Fruit fly (Drosophila melanogaster) whole organism, embryonic: ENCODE measurements around the gene CG7985.
A peak's percentile ranks its signal among the peaks of the same experiment; 100 is the strongest.

Source experiments
- Ada2b ChIP-seq: fragments of 200-800 bp; sonication (Bioruptor generic); IDR thresholded peaks from 2 replicates; pipeline ENCODE4 v1.3.6; 2022; ENCODE audit warnings: missing biosample characterization, missing genetic modification characterization
- Awh ChIP-seq: fragments of 200-800 bp; sonication (Bioruptor generic); IDR thresholded peaks from 2 replicates; pipeline ENCODE4, ENCODE4 v1.3.6; 2022; ENCODE audit warnings: missing biosample characterization, missing genetic modification characterization
- CG10979 ChIP-seq: fragments of 200-800 bp; sonication (Bioruptor generic); optimal IDR thresholded peaks from 2 replicates; lab custom pipeline; 2018; ENCODE audit warnings: missing biosample characterization, mild to moderate bottlenecking, missing genetic modification characterization, moderate library complexity
- CG12391 ChIP-seq: fragments of 200-800 bp; sonication (Bioruptor generic); optimal IDR thresholded peaks from 3 replicates; lab custom pipeline; 2018; ENCODE audit warnings: missing biosample characterization, mild to moderate bottlenecking, missing genetic modification characterization, moderate library complexity
- CG12769 ChIP-seq: fragments of 200-800 bp; sonication (Bioruptor generic); optimal IDR thresholded peaks from 2 replicates; lab custom pipeline; 2019; ENCODE audit warnings: missing biosample characterization, mild to moderate bottlenecking, missing genetic modification characterization, moderate library complexity
- CG15514 ChIP-seq: fragments of 200-800 bp; sonication (Bioruptor generic); optimal IDR thresholded peaks from 3 replicates; lab custom pipeline; 2017; ENCODE audit warnings: missing biosample characterization, missing genetic modification characterization, mild to moderate bottlenecking, moderate library complexity, missing genetic modification reagents
- CG2199 ChIP-seq: fragments of 200-800 bp; sonication (Bioruptor generic); IDR thresholded peaks from 3 replicates; pipeline ENCODE4 v1.3.6; 2022; ENCODE audit warnings: missing biosample characterization, missing genetic modification characterization
- CG2712 ChIP-seq: fragments of 200-800 bp; optimal IDR thresholded peaks from 3 replicates; lab custom pipeline; 2019; ENCODE audit warnings: missing biosample characterization, mild to moderate bottlenecking, missing genetic modification characterization, moderate library complexity
- CG34376 ChIP-seq: fragments of 200-800 bp; sonication (Bioruptor generic); optimal IDR thresholded peaks from 2 replicates; lab custom pipeline; 2018; ENCODE audit warnings: missing biosample characterization, mild to moderate bottlenecking, missing genetic modification characterization
- CG42726 ChIP-seq: fragments of 200-800 bp; sonication (Bioruptor generic); IDR thresholded peaks from 2 replicates; pipeline ENCODE4 v1.3.6; 2022; ENCODE audit warnings: missing biosample characterization, missing genetic modification characterization; ENCODE audit not compliant: partially characterized antibody
- CG4360 ChIP-seq: fragments of 200-800 bp; sonication (Bioruptor generic); IDR thresholded peaks from 2 replicates; pipeline ENCODE4 v1.3.6; 2022; ENCODE audit warnings: missing biosample characterization, missing genetic modification characterization
- CG7745 ChIP-seq: fragments of 200-800 bp; sonication (Bioruptor generic); optimal IDR thresholded peaks from 2 replicates; lab custom pipeline; 2018; ENCODE audit warnings: missing biosample characterization, mild to moderate bottlenecking, missing genetic modification characterization, moderate library complexity
- CHES-1-like ChIP-seq: fragments of 200-800 bp; sonication (Bioruptor generic); optimal IDR thresholded peaks from 2 replicates; lab custom pipeline; 2016; ENCODE audit warnings: missing biosample characterization, missing genetic modification characterization
- D19B ChIP-seq: fragments of 200-800 bp; sonication (Bioruptor generic); optimal IDR thresholded peaks from 2 replicates; lab custom pipeline; 2017; ENCODE audit warnings: missing biosample characterization, mild to moderate bottlenecking, missing genetic modification characterization
- Dll ChIP-seq: fragments of 200-800 bp; sonication (Bioruptor generic); IDR thresholded peaks from 4 replicates; pipeline ENCODE4 v1.3.6; 2022; ENCODE audit warnings: missing biosample characterization, missing genetic modification characterization; ENCODE audit not compliant: partially characterized antibody
- Dp ChIP-seq: fragments of 200-800 bp; sonication (Bioruptor generic); optimal IDR thresholded peaks from 2 replicates; lab custom pipeline; 2018; ENCODE audit warnings: missing biosample characterization, mild to moderate bottlenecking, missing genetic modification characterization, moderate library complexity
- Drgx ChIP-seq: fragments of 200-800 bp; sonication (Bioruptor generic); IDR thresholded peaks from 2 replicates; pipeline ENCODE4 v1.3.6; 2022; ENCODE audit warnings: missing biosample characterization, missing genetic modification characterization
- ERR ChIP-seq: fragments of 200-800 bp; sonication (Bioruptor generic); optimal IDR thresholded peaks from 2 replicates; lab custom pipeline; 2016; ENCODE audit warnings: missing biosample characterization, missing genetic modification characterization
- Ets97D ChIP-seq: fragments of 200-800 bp; sonication (Bioruptor generic); optimal IDR thresholded peaks from 3 replicates; lab custom pipeline; 2016; ENCODE audit warnings: missing biosample characterization, missing genetic modification characterization
- HLH4C ChIP-seq: fragments of 200-800 bp; sonication (Bioruptor generic); IDR thresholded peaks from 3 replicates; pipeline ENCODE4 v1.3.6; 2022; ENCODE audit warnings: missing biosample characterization, missing genetic modification characterization; ENCODE audit not compliant: partially characterized antibody
- Hsf ChIP-seq: fragments of 200-800 bp; sonication (Bioruptor generic); optimal IDR thresholded peaks from 3 replicates; lab custom pipeline; 2016; ENCODE audit warnings: missing biosample characterization, missing genetic modification characterization
- MBD-R2 ChIP-seq: fragments of 200-800 bp; sonication (Bioruptor generic); IDR thresholded peaks from 2 replicates; pipeline ENCODE4 v1.3.6; 2022; ENCODE audit warnings: missing biosample characterization, missing genetic modification characterization
- MESR4 ChIP-seq: fragments of 200-800 bp; sonication (Bioruptor generic); optimal IDR thresholded peaks from 2 replicates; lab custom pipeline; 2018; ENCODE audit warnings: missing biosample characterization, mild to moderate bottlenecking, missing genetic modification characterization, moderate library complexity
- Med ChIP-seq: fragments of 200-800 bp; sonication (Bioruptor generic); peaks from one replicate; lab custom pipeline; 2016; ENCODE audit warnings: missing biosample characterization, missing genetic modification characterization, mild to moderate bottlenecking, inconsistent platforms, moderate library complexity
- Myb ChIP-seq: fragments of 200-800 bp; sonication (Bioruptor generic); optimal IDR thresholded peaks from 2 replicates; lab custom pipeline; 2016; ENCODE audit warnings: missing biosample characterization, missing genetic modification characterization
- Oli ChIP-seq: fragments of 200-800 bp; sonication (Bioruptor generic); optimal IDR thresholded peaks from 2 replicates; lab custom pipeline; 2018; ENCODE audit warnings: missing biosample characterization, mild to moderate bottlenecking, missing genetic modification characterization, moderate library complexity
- Pdp1 ChIP-seq, 2 experiments: fragments of 200-800 bp; sonication (Bioruptor generic); optimal IDR thresholded peaks; 3 replicates each; lab custom pipeline; 2016; ENCODE audit warnings: missing biosample characterization in 2 of 2, missing genetic modification characterization in 2 of 2, mild to moderate bottlenecking in 1 of 2, moderate library complexity in 1 of 2
- Sin3A ChIP-seq: fragments of >200 bp; optimal IDR thresholded peaks from 2 replicates; lab custom pipeline; 2018
- Sox100B ChIP-seq: fragments of 200-800 bp; sonication (Bioruptor generic); optimal IDR thresholded peaks from 3 replicates; lab custom pipeline; 2018; ENCODE audit warnings: missing biosample characterization, mild to moderate bottlenecking, missing genetic modification characterization
- Sox102F ChIP-seq: fragments of 200-800 bp; sonication (Bioruptor generic); optimal IDR thresholded peaks from 2 replicates; lab custom pipeline; 2018; ENCODE audit warnings: missing biosample characterization, mild to moderate bottlenecking, missing genetic modification characterization, moderate library complexity
- cad ChIP-seq: fragments of >200 bp; optimal IDR thresholded peaks from 2 replicates; lab custom pipeline; 2017; ENCODE audit warnings: missing biosample characterization, missing genetic modification characterization
- chinmo ChIP-seq: fragments of 200-800 bp; sonication (Bioruptor generic); IDR thresholded peaks from 4 replicates; pipeline ENCODE4 v1.3.6; 2022; ENCODE audit warnings: missing biosample characterization, missing genetic modification characterization; ENCODE audit not compliant: partially characterized antibody
- esg ChIP-seq: fragments of 200-800 bp; sonication (Bioruptor generic); conservative IDR thresholded peaks from 2 replicates; pipeline ENCODE4 v1.3.6; 2022; ENCODE audit warnings: missing biosample characterization, missing genetic modification characterization
- fd3F ChIP-seq: fragments of 200-800 bp; sonication (Bioruptor generic); optimal IDR thresholded peaks from 2 replicates; lab custom pipeline; 2018; ENCODE audit warnings: missing biosample characterization, mild to moderate bottlenecking, missing genetic modification characterization, moderate library complexity
- grau ChIP-seq: fragments of 200-800 bp; optimal IDR thresholded peaks from 3 replicates; lab custom pipeline; 2019; ENCODE audit warnings: missing biosample characterization, mild to moderate bottlenecking, missing genetic modification characterization, moderate library complexity
- ind ChIP-seq: fragments of 200-800 bp; sonication (Bioruptor generic); optimal IDR thresholded peaks from 3 replicates; lab custom pipeline; 2016; ENCODE audit warnings: missing biosample characterization, missing genetic modification characterization
- jing ChIP-seq: fragments of 200-800 bp; sonication (Bioruptor generic); optimal IDR thresholded peaks from 2 replicates; lab custom pipeline; 2018; ENCODE audit warnings: missing biosample characterization, mild to moderate bottlenecking, missing genetic modification characterization
- lov ChIP-seq, 2 experiments: fragments of 200-800 bp in 1 of 2; fragments of >200 bp in 1 of 2; sonication (Bioruptor generic) in 1 of 2; IDR thresholded peaks in 1 of 2; optimal IDR thresholded peaks in 1 of 2; 2 replicates in 1 of 2; 3 replicates in 1 of 2; pipeline versions ENCODE4 v1.3.6 to Lab custom; 2017 to 2022; ENCODE audit warnings: missing biosample characterization in 1 of 2, missing genetic modification characterization in 1 of 2
- luna ChIP-seq: fragments of 200-800 bp; sonication (Bioruptor generic); optimal IDR thresholded peaks from 2 replicates; lab custom pipeline; 2016; ENCODE audit warnings: missing biosample characterization, missing genetic modification characterization
- nau ChIP-seq: fragments of 200-800 bp; sonication (Bioruptor generic); optimal IDR thresholded peaks from 3 replicates; lab custom pipeline; 2017; ENCODE audit warnings: missing biosample characterization, mild to moderate bottlenecking, missing genetic modification characterization, missing genetic modification reagents
- nerfin-2 ChIP-seq: fragments of 200-800 bp; sonication (Bioruptor generic); IDR thresholded peaks from 2 replicates; pipeline ENCODE4 v1.3.6; 2022; ENCODE audit warnings: missing biosample characterization, missing genetic modification characterization; ENCODE audit not compliant: partially characterized antibody
- onecut ChIP-seq: fragments of 200-800 bp; sonication (Bioruptor generic); IDR thresholded peaks from 2 replicates; pipeline ENCODE4 v1.3.6; 2022; ENCODE audit warnings: missing biosample characterization, missing genetic modification characterization
- pan ChIP-seq, 4 experiments: fragments of >200 bp in 3 of 4; fragments of 200-800 bp in 1 of 4; sonication (Bioruptor generic) in 1 of 4; optimal IDR thresholded peaks in 3 of 4; IDR thresholded peaks in 1 of 4; 2 replicates each; pipeline versions ENCODE4 v1.3.6 to Lab custom; 2017 to 2022; ENCODE audit warnings: missing biosample characterization in 2 of 4, missing genetic modification characterization in 2 of 4, mixed read lengths in 1 of 4
- repo ChIP-seq: fragments of 200-800 bp; sonication (Bioruptor generic); optimal IDR thresholded peaks from 2 replicates; lab custom pipeline; 2016; ENCODE audit warnings: missing biosample characterization, missing genetic modification characterization
- sens ChIP-seq: fragments of 200-800 bp; sonication (Bioruptor generic); peaks from one replicate; lab custom pipeline; 2016; ENCODE audit warnings: missing biosample characterization, missing genetic modification characterization
- shn ChIP-seq: fragments of 200-800 bp; sonication (Bioruptor generic); optimal IDR thresholded peaks from 3 replicates; lab custom pipeline; 2016; ENCODE audit warnings: missing biosample characterization, missing genetic modification characterization
- tna ChIP-seq: fragments of 200-800 bp; sonication (Bioruptor generic); IDR thresholded peaks from 2 replicates; pipeline ENCODE4 v1.3.6; 2022; ENCODE audit warnings: missing biosample characterization, missing genetic modification characterization; ENCODE audit not compliant: partially characterized antibody
- trem ChIP-seq: fragments of 200-800 bp; optimal IDR thresholded peaks from 3 replicates; lab custom pipeline; 2019; ENCODE audit warnings: missing biosample characterization, mild to moderate bottlenecking, missing genetic modification characterization, moderate library complexity

Gene CG7985

dm6 chr3R:18226043-18226808 is 26.6 kb downstream of the CG7985 start, which contains the start of the genes CG7168 and Mdh2 (continued):
- TF ChIP-seq Dp (GFP tag; lab: Kevin White, UChicago) (peak; percentile 76), Drgx (GFP tag; lab: Robert Waterston, UW) (no peak), shn (GFP tag; lab: Kevin White, UChicago) (no peak), luna (GFP tag; lab: Kevin White, UChicago) (no peak), CHES-1-like (GFP tag; lab: Kevin White, UChicago) (peak; percentile 36), MESR4 (peak; percentile 34), D19B (GFP tag; lab: Kevin White, UChicago) (no peak), nerfin-2 (GFP tag; lab: Robert Waterston, UW) (peak; percentile 92), CG12391 (tag; lab: Kevin White, UChicago) (peak; percentile 30), Dll (GFP tag; lab: Robert Waterston, UW) (peak; percentile 88), HLH4C (GFP tag; lab: Robert Waterston, UW) (peak; percentile 94), chinmo (GFP tag; lab: Robert Waterston, UW) (peak; percentile 73; the same call in 3 of the 4 replicates), Awh (no peak), Hsf (GFP tag; lab: Kevin White, UChicago) (no peak), sens (GFP tag; lab: Kevin White, UChicago) (peak; percentile 71), Med (peak; percentile 72), Myb (GFP tag; lab: Kevin White, UChicago) (peak; percentile 53), ERR (GFP tag; lab: Kevin White, UChicago) (no peak), CG7745 (tag; lab: Kevin White, UChicago) (no peak), CG42726 (GFP tag; lab: Robert Waterston, UW) (peak; percentile 79), CG10979 (tag; lab: Kevin White, UChicago) (no peak), CG34376 (GFP tag; lab: Kevin White, UChicago) (peak; percentile 12), Sin3A (lab: Kevin White, UChicago) (peak; percentile 60), Pdp1 (GFP tag; optimal IDR thresholded peaks at IDR 0.05; lab: Kevin White, UChicago) (peak in 1 of 2 experiments; percentile 96), tna (GFP tag; lab: Robert Waterston, UW) (peak; percentile 67), Oli (tag; lab: Kevin White, UChicago) (no peak), Ets97D (GFP tag; lab: Kevin White, UChicago) (peak; percentile 67), CG12769 (peak; percentile 69), CG4360 (peak; percentile 92), Sox100B (GFP tag; lab: Kevin White, UChicago) (no peak), cad (GFP tag; lab: Kevin White, UChicago) (no peak), repo (GFP tag; lab: Kevin White, UChicago) (no peak), lov (optimal IDR thresholded peaks at IDR 0.05; lab: Kevin White, UChicago) (no peak), lov (GFP tag; IDR thresholded peaks at IDR 0.05; lab: Robert Waterston, UW) (no peak), Ada2b (GFP tag; lab: Robert Waterston, UW) (no peak), jing (GFP tag; lab: Kevin White, UChicago) (no peak), MBD-R2 (peak; percentile 79), nau (GFP tag; lab: Kevin White, UChicago) (no peak), ind (GFP tag; lab: Kevin White, UChicago) (no peak), pan (optimal IDR thresholded peaks at IDR 0.05; lab: Kevin White, UChicago) (no peak), pan (GFP tag; optimal IDR thresholded peaks at IDR 0.05 in 1 of 2, IDR thresholded peaks at IDR 0.05 in 1 of 2) (peak in 1 of 2 experiments; percentile 18), CG15514 (GFP tag; lab: Kevin White, UChicago) (peak; percentile 43), onecut (GFP tag; lab: Robert Waterston, UW) (no peak), fd3F (GFP tag; lab: Kevin White, UChicago) (no peak), grau (tag; lab: Kevin White, UChicago) (peak; percentile 1), CG2199 (no peak), CG2712 (tag; lab: Kevin White, UChicago) (peak; percentile 13), Sox102F (GFP tag; lab: Kevin White, UChicago) (no peak), trem (tag; lab: Kevin White, UChicago) (peak; percentile 99), esg (no peak)
